Worm (Caenorhabditis elegans) whole organism, young adult: ENCODE data around the gene Y53C12A.7.
A peak's percentile ranks its signal among the peaks of the same experiment; 100 is the strongest.

Experiments
- B0261.1 ChIP-seq: sonication (generic microtip); optimal IDR thresholded peaks from 2 replicates; lab custom pipeline; 2016; ENCODE audit warnings: mild to moderate bottlenecking, missing genetic modification characterization, moderate library complexity, missing compliant biosample characterization
- C06A6.2 ChIP-seq: fragments of 200-800 bp; sonication (Bioruptor generic); conservative IDR thresholded peaks from 2 replicates; pipeline ENCODE4 v1.3.6; 2022; ENCODE audit warnings: missing genetic modification characterization, missing compliant biosample characterization
- D2030.7 ChIP-seq: fragments of 200-800 bp; sonication (Bioruptor generic); IDR thresholded peaks from 2 replicates; pipeline ENCODE4 v1.3.6; 2022; ENCODE audit warnings: missing genetic modification reagents, missing genetic modification characterization, missing compliant biosample characterization
- F22D6.2 ChIP-seq: sonication (generic microtip); optimal IDR thresholded peaks from 2 replicates; lab custom pipeline; 2016; ENCODE audit warnings: mild to moderate bottlenecking, missing genetic modification characterization, missing compliant biosample characterization
- F33H1.4 ChIP-seq: fragments of 200-800 bp; sonication (Bioruptor generic); IDR thresholded peaks from 2 replicates; pipeline ENCODE4 v1.3.6; 2022; ENCODE audit warnings: missing genetic modification reagents, missing genetic modification characterization, missing compliant biosample characterization
- F37B4.10 ChIP-seq: fragments of 200-800 bp; sonication (Bioruptor generic); IDR thresholded peaks from 2 replicates; pipeline ENCODE4 v1.3.6; 2022; ENCODE audit warnings: missing genetic modification characterization, missing compliant biosample characterization
- T26A5.8 ChIP-seq: sonication (generic microtip); optimal IDR thresholded peaks from 2 replicates; lab custom pipeline; 2016; ENCODE audit warnings: missing genetic modification characterization, missing compliant biosample characterization
- Y53G8AR.9 ChIP-seq: fragments of 200-800 bp; sonication (Bioruptor generic); conservative IDR thresholded peaks from 2 replicates; pipeline ENCODE4 v1.3.6; 2022; ENCODE audit warnings: missing genetic modification reagents, missing genetic modification characterization, missing compliant biosample characterization
- Y56A3A.18 ChIP-seq: fragments of 200-800 bp; sonication (Bioruptor generic); IDR thresholded peaks from 2 replicates; pipeline ENCODE4 v1.3.6; 2022; ENCODE audit warnings: missing genetic modification reagents, missing genetic modification characterization, missing compliant biosample characterization
- attf-3 ChIP-seq: fragments of 200-800 bp; sonication (Bioruptor generic); conservative IDR thresholded peaks from 2 replicates; pipeline ENCODE4 v1.3.6; 2022; ENCODE audit warnings: missing genetic modification reagents, missing genetic modification characterization, missing compliant biosample characterization
- bed-2 ChIP-seq: fragments of 200-800 bp; sonication (Bioruptor generic); IDR thresholded peaks from 2 replicates; pipeline ENCODE4 v1.3.6; 2022; ENCODE audit warnings: missing genetic modification reagents, missing genetic modification characterization, missing compliant biosample characterization
- cebp-2 ChIP-seq: fragments of 200-800 bp; sonication (Bioruptor generic); IDR thresholded peaks from 2 replicates; pipeline ENCODE4 v1.3.6; 2022; ENCODE audit warnings: missing genetic modification characterization, missing compliant biosample characterization
- ceh-79 ChIP-seq: sonication (generic microtip); optimal IDR thresholded peaks from 2 replicates; lab custom pipeline; 2017; ENCODE audit warnings: mild to moderate bottlenecking, missing genetic modification characterization, missing compliant biosample characterization
- chd-7 ChIP-seq: sonication (generic microtip); optimal IDR thresholded peaks from 2 replicates; lab custom pipeline; 2016; ENCODE audit warnings: mild to moderate bottlenecking, missing genetic modification characterization, moderate library complexity, missing compliant biosample characterization
- die-1 ChIP-seq: sonication (generic microtip); optimal IDR thresholded peaks from 2 replicates; lab custom pipeline; 2016; ENCODE audit warnings: missing genotype, mild to moderate bottlenecking, missing genetic modification characterization, missing compliant biosample characterization
- fkh-3 ChIP-seq: sonication (generic microtip); optimal IDR thresholded peaks from 2 replicates; lab custom pipeline; 2016; ENCODE audit warnings: mild to moderate bottlenecking, missing genetic modification characterization, missing compliant biosample characterization
- him-1 ChIP-seq: sonication (generic microtip); optimal IDR thresholded peaks from 2 replicates; lab custom pipeline; 2016; ENCODE audit warnings: missing genotype, missing genetic modification reagents, missing genetic modification characterization, missing compliant biosample characterization
- hmg-1.2 ChIP-seq: fragments of 200-800 bp; sonication (Bioruptor generic); IDR thresholded peaks from 2 replicates; pipeline ENCODE4 v1.3.6; 2022; ENCODE audit warnings: missing genetic modification reagents, missing genetic modification characterization, missing compliant biosample characterization
- let-526 ChIP-seq: fragments of 200-800 bp; sonication (Bioruptor generic); IDR thresholded peaks from 2 replicates; pipeline ENCODE4 v1.3.6; 2022; ENCODE audit warnings: missing genetic modification reagents, missing genetic modification characterization, missing compliant biosample characterization
- lir-1 ChIP-seq: fragments of 200-800 bp; sonication (Bioruptor generic); conservative IDR thresholded peaks from 2 replicates; pipeline ENCODE4 v1.3.6; 2022; ENCODE audit warnings: missing genetic modification reagents, missing genetic modification characterization, missing compliant biosample characterization
- lsl-1 ChIP-seq: fragments of 200-800 bp; sonication (Bioruptor generic); optimal IDR thresholded peaks from 2 replicates; lab custom pipeline; 2018; ENCODE audit warnings: mild to moderate bottlenecking, missing genetic modification characterization, moderate library complexity, missing compliant biosample characterization
- mcd-1 ChIP-seq: fragments of 200-800 bp; sonication (Bioruptor generic); IDR thresholded peaks from 2 replicates; pipeline ENCODE4 v1.3.6; 2022; ENCODE audit warnings: missing genetic modification reagents, missing genetic modification characterization, missing compliant biosample characterization
- mel-28 ChIP-seq: sonication (generic microtip); optimal IDR thresholded peaks from 2 replicates; lab custom pipeline; 2016; ENCODE audit warnings: borderline replicate concordance, mild to moderate bottlenecking, missing genetic modification characterization, missing compliant biosample characterization
- rcor-1 ChIP-seq: fragments of 200-800 bp; sonication (Bioruptor generic); IDR thresholded peaks from 2 replicates; pipeline ENCODE4 v1.3.6; 2022; ENCODE audit warnings: missing genetic modification reagents, missing genetic modification characterization, missing compliant biosample characterization
- rec-8 ChIP-seq, 2 experiments: sonication (generic microtip); optimal IDR thresholded peaks; 2 replicates each; lab custom pipeline; 2016; ENCODE audit warnings: mild to moderate bottlenecking in 2 of 2, missing genetic modification characterization in 2 of 2, missing genetic modification reagents in 2 of 2, missing genotype in 2 of 2, missing biosample characterization in 1 of 2, missing compliant biosample characterization in 1 of 2, moderate library complexity in 1 of 2
- snpc-1.1 ChIP-seq: sonication (generic microtip); optimal IDR thresholded peaks from 2 replicates; lab custom pipeline; 2017; ENCODE audit warnings: missing genetic modification characterization, mild to moderate bottlenecking, missing compliant biosample characterization, antibody characterized with exemption, moderate library complexity, missing genotype, missing genetic modification reagents; ENCODE audit not compliant: insufficient read depth
- snpc-4 ChIP-seq, 5 experiments: fragments of 150-350 bp in 1 of 5; sonication (generic microtip) in 4 of 5; optimal IDR thresholded peaks; 2 replicates each; lab custom pipeline; 2014 to 2018; ENCODE audit warnings: missing genetic modification characterization in 5 of 5, missing biosample characterization in 3 of 5, antibody characterized with exemption in 2 of 5, mild to moderate bottlenecking in 2 of 5, missing compliant biosample characterization in 2 of 5, missing genotype in 2 of 5, moderate library complexity in 2 of 5, missing genetic modification reagents in 1 of 5
- somi-1 ChIP-seq: fragments of 200-800 bp; sonication (Bioruptor generic); optimal IDR thresholded peaks from 2 replicates; lab custom pipeline; 2018; ENCODE audit warnings: mild to moderate bottlenecking, missing genetic modification characterization, missing compliant biosample characterization
- tbx-9 ChIP-seq: sonication (generic microtip); optimal IDR thresholded peaks from 2 replicates; lab custom pipeline; 2016; ENCODE audit warnings: borderline replicate concordance, missing genetic modification characterization, inconsistent platforms, missing compliant biosample characterization
- unc-130 ChIP-seq: sonication (generic microtip); optimal IDR thresholded peaks from 2 replicates; lab custom pipeline; 2016; ENCODE audit warnings: missing genetic modification reagents, missing genetic modification characterization, missing compliant biosample characterization
- ztf-28 ChIP-seq: fragments of 200-800 bp; sonication (Bioruptor generic); IDR thresholded peaks from 2 replicates; pipeline ENCODE4 v1.3.6; 2022; ENCODE audit warnings: missing genetic modification reagents, missing genetic modification characterization, missing compliant biosample characterization

Gene Y53C12A.7

DNA sequence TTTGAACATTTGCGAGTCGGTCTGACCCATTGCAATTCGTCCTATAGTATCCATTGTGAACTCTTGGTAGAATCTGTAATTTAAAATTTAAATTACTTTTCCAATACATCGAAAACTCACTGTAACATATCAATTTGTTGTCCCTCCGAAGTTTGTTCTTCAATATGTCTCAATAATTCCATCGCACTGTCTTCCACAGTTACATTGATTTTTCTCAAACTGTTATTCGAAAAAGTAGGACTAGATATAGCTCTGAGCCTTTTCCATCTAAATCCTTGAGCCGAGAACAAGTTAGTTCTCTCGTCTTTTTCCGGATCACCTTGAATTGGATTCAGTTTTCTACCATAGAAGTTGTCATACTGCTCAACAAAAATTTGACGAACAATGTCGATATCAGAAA, 38.2 kb upstream of the Y53C12A.7 start:
- no peak for TF ChIP-seq snpc-1.1 (tag; lab: Kevin White, UChicago)
- TF ChIP-seq let-526 (GFP tag; lab: Robert Waterston, UW), result no peak
- no peak for TF ChIP-seq D2030.7 (GFP tag; lab: Robert Waterston, UW)
- no peak for TF ChIP-seq cebp-2 (GFP tag; lab: Robert Waterston, UW)
- TF ChIP-seq unc-130 (GFP tag; lab: Kevin White, UChicago), result no peak
- TF ChIP-seq him-1 (tag; lab: Kevin White, UChicago), result no peak
- no peak for TF ChIP-seq lsl-1 (GFP tag; lab: Kevin White, UChicago)
- TF ChIP-seq B0261.1 (tag; lab: Kevin White, UChicago), result no peak
- no peak for TF ChIP-seq Y56A3A.18 (GFP tag; lab: Robert Waterston, UW)

DNA sequence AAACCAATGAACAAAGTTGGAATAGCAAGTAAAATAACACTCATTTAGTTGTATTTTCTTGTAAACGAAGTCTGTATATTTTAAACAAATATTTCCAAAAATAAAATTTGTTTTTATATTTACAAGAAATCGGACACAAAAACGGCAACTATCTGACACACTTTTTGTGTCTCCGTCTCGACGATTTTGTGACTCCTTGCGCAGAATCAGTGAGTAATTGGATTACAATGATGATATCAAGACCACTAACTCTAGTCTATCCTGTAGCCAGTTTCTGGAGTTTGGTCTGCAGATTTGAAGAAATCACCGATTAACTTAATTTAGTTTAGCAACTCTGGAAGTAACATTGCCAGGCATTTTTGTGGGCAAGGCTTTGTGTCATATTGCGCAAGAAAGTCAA, 37.5 kb upstream of the Y53C12A.7 start, which contains the start of gene cyp-13A10:
TSS of gene cyp-13A10 (minus strand) at position 88 of the 400 bp plus-strand sequence.
- TF ChIP-seq rec-8 (tag; optimal IDR thresholded peaks at IDR 0.05; lab: Kevin White, UChicago) (no peak), lir-1 (GFP tag; lab: Robert Waterston, UW) (no peak), ceh-79 (tag; lab: Kevin White, UChicago) (no peak), F37B4.10 (no peak), T26A5.8 (no peak), rcor-1 (no peak), lsl-1 (GFP tag; lab: Kevin White, UChicago) (no peak), die-1 (tag; lab: Kevin White, UChicago) (no peak)

DNA sequence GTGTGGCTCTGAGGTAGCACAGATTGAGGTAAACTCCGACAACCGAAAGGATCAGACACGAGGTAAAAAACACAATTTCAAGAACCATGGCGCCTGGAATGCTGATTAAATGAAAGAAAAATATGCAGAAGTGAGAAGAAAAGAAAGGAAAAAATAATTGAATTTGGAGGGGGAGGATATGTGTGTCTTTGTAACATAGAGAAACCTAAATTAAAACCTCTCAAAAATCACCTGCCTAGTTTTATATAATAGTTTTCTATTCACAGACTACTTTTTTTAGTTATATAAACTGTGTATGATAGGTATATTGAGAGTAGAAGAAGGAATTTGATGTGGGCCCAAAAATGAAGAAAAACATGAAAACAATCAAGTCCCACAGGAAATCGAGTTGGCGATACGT, 34.8 kb upstream of the Y53C12A.7 start, which contains the start of gene ZK1320.5:
TSS of gene ZK1320.5 (minus strand) at position 101 of the 400 bp plus-strand sequence.
- TF ChIP-seq Y56A3A.18 (GFP tag; lab: Robert Waterston, UW) (no peak), B0261.1 (tag; lab: Kevin White, UChicago) (no peak), snpc-4 (GFP tag; optimal IDR thresholded peaks at IDR 0.05; lab: Kevin White, UChicago) (no peak), snpc-4 (tag; optimal IDR thresholded peaks at IDR 0.05; lab: Kevin White, UChicago) (no peak), fkh-3 (tag; lab: Kevin White, UChicago) (no peak), Y53G8AR.9 (GFP tag; lab: Robert Waterston, UW) (no peak), C06A6.2 (GFP tag; lab: Robert Waterston, UW) (no peak), bed-2 (GFP tag; lab: Robert Waterston, UW) (no peak), mcd-1 (GFP tag; lab: Robert Waterston, UW) (no peak)

DNA sequence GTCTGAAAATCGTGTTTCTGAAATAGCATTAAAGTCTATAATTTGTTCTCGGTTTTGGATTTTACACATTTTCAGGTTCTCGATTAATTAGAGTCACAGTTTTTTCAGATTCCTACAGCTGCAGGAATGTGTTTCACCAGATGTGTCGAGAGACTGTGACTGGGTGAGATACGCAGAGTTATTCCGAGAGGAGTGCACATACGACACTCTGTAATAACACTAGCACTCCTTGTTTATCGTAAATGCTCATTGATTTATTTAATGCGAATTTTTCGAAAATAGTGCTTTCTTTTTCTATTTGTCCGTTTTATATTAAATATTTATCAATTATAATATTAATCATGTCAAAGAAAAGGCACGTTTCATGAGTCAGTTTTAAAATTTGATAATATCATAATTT, 33.0 kb upstream of the Y53C12A.7 start, which contains the start of gene ZK1320.11:
TSS of gene ZK1320.11 (plus strand) at position 243 of the 400 bp plus-strand sequence.
- TF ChIP-seq chd-7, result no peak
- no peak for TF ChIP-seq F33H1.4 (GFP tag; lab: Robert Waterston, UW)
- TF ChIP-seq somi-1 (GFP tag; lab: Kevin White, UChicago), result no peak
- 0 out of 2 replicates have a peak, but pooled peaks have one; percentile 11 for TF ChIP-seq attf-3 (GFP tag; lab: Robert Waterston, UW)
- TF ChIP-seq F22D6.2 (tag; lab: Kevin White, UChicago), result no peak
- TF ChIP-seq cebp-2 (GFP tag; lab: Robert Waterston, UW), result no peak
- TF ChIP-seq ztf-28 (GFP tag; lab: Robert Waterston, UW), result no peak
- no peak for TF ChIP-seq tbx-9 (tag; lab: Kevin White, UChicago)
- peak; percentile 88 for TF ChIP-seq hmg-1.2 (GFP tag; lab: Robert Waterston, UW)

DNA sequence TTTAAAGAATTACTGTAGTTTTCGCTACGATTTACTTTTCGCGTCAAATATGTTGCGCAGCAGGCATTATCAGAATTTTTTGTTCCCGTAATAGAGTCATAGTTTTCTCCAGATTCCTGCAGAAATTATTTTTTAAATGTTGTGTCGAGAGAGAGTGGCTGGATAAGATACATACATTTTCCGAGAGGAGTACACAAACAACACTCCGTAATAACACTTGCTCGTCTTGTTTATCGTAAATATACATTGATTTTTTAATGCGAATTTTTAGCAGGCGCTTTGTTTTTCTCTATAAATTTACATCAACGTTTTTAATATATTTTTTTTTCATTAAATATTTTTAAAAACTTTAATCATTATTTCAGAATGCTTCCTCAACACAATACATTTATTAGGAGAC, 31.4 kb upstream of the Y53C12A.7 start, which contains the start of gene taf-8:
TSS of gene taf-8 (plus strand) at position 360 of the 400 bp plus-strand sequence.
- peak; percentile 73 for TF ChIP-seq lsl-1 (GFP tag; lab: Kevin White, UChicago)
- TF ChIP-seq hmg-1.2 (GFP tag; lab: Robert Waterston, UW), result peak; percentile 16; the same call in 1 of the 2 replicates
- no peak for TF ChIP-seq mel-28 (tag; lab: Kevin White, UChicago)
- peak; percentile 95 for TF ChIP-seq attf-3 (GFP tag; lab: Robert Waterston, UW)
